Fruit fly (Drosophila melanogaster): ENCODE results near the gene CG32302.

dm6 chr3L:2257412-2257862 is 11.2 kb upstream of the CG32302 start, which contains the start of the genes CG1275 and Elp5:
- TF ChIP-seq EcR (GFP tag; optimal IDR thresholded peaks at IDR 0.05) (peak; percentile 93), Pif1A (GFP tag; optimal IDR thresholded peaks at IDR 0.05) (peak; percentile 99), CG4496 (GFP tag; IDR thresholded peaks at IDR 0.05) (peak; percentile 100), gl (tag; optimal IDR thresholded peaks at IDR 0.05) (peak; percentile 98), CG8159 (tag; optimal IDR thresholded peaks at IDR 0.05) (peak; percentile 97), CG8301 (tag; optimal IDR thresholded peaks at IDR 0.05) (peak; percentile 98), CG32121 (GFP tag; IDR thresholded peaks at IDR 0.05) (peak; percentile 99), rn (GFP tag; IDR thresholded peaks at IDR 0.05) (peak; percentile 99), Pif1B (GFP tag; optimal IDR thresholded peaks at IDR 0.05) (peak; percentile 98), CG17806 (tag; optimal IDR thresholded peaks at IDR 0.05) (peak; percentile 97), fd96Ca (GFP tag; IDR thresholded peaks at IDR 0.05) (peak; percentile 100)

Measured in whole organism, pupa.